Worm (Caenorhabditis elegans) whole organism, L4/young adult: ENCODE results near the gene pqn-70.

Source experiments
- W03F9.2 ChIP-seq: fragments of 150-350 bp; optimal IDR thresholded peaks from 2 replicates; lab custom pipeline; 2014; ENCODE audit warnings: missing biosample characterization, missing genetic modification characterization
- him-1 ChIP-seq: sonication (generic microtip); optimal IDR thresholded peaks from 2 replicates; lab custom pipeline; 2016; ENCODE audit warnings: missing genotype, missing genetic modification reagents, missing genetic modification characterization, missing compliant biosample characterization

DNA sequence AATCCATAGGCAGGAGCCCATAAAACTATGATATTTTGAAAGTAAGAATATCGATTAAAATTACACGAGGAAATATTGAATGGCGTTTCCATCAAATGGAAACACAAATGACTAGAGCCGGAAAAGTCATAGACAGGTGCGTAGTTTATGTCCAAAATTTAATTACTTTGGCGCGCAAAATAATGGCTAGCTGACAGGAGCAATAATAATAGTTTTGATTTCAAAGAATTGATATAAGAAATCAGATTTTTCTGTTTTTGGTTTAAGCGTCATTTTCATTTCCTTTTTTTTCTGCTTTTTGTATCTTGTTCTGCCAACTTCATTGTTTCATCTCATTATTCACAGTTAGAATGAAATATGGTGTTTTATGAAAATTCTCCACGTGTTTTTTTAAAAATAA lies 34.5 kb upstream of the pqn-70 start, which contains the start of gene F07B10.4:
- TF ChIP-seq him-1 (no peak), W03F9.2 (tag; lab: Kevin White, UChicago) (no peak)
